Fruit fly (Drosophila melanogaster) whole organism, adult: ENCODE results near the gene CG33514.

ENCODE experiments used
- CG14711 ChIP-seq: fragments of 200-800 bp; sonication (Bioruptor generic); optimal IDR thresholded peaks from 2 replicates; lab custom pipeline; 2018; ENCODE audit warnings: missing biosample characterization, mild to moderate bottlenecking, missing genetic modification characterization, moderate library complexity
- CG1620 ChIP-seq: fragments of 200-800 bp; sonication (Bioruptor generic); optimal IDR thresholded peaks from 2 replicates; lab custom pipeline; 2016; ENCODE audit warnings: missing biosample characterization, missing genetic modification characterization
- CG33017 ChIP-seq: fragments of 200-800 bp; sonication (Bioruptor generic); optimal IDR thresholded peaks from 2 replicates; lab custom pipeline; 2018; ENCODE audit warnings: missing biosample characterization, mild to moderate bottlenecking, missing genetic modification characterization, moderate library complexity
- CG7045 ChIP-seq: fragments of 200-800 bp; sonication (Bioruptor generic); optimal IDR thresholded peaks from 2 replicates; lab custom pipeline; 2017; ENCODE audit warnings: missing biosample characterization, mild to moderate bottlenecking, missing genetic modification characterization
- CG7101 ChIP-seq: fragments of 200-800 bp; sonication (Bioruptor generic); optimal IDR thresholded peaks from 2 replicates; lab custom pipeline; 2018; ENCODE audit warnings: missing biosample characterization, mild to moderate bottlenecking, missing genetic modification characterization, moderate library complexity
- Crg-1 ChIP-seq: fragments of 200-800 bp; sonication (Bioruptor generic); optimal IDR thresholded peaks from 2 replicates; lab custom pipeline; 2016; ENCODE audit warnings: missing biosample characterization, missing genetic modification characterization
- Mnt ChIP-seq: fragments of 200-800 bp; sonication (Bioruptor generic); optimal IDR thresholded peaks from 2 replicates; lab custom pipeline; 2016; ENCODE audit warnings: missing biosample characterization, mild to moderate bottlenecking, missing genetic modification characterization
- kay ChIP-seq: fragments of 200-800 bp; sonication (Bioruptor generic); peaks from one replicate; lab custom pipeline; 2016; ENCODE audit warnings: missing biosample characterization, missing genetic modification characterization, borderline replicate concordance
- ovo ChIP-seq: fragments of 200-800 bp; sonication (Bioruptor generic); optimal IDR thresholded peaks from 2 replicates; lab custom pipeline; 2016; ENCODE audit warnings: missing biosample characterization, missing genetic modification characterization

DNA sequence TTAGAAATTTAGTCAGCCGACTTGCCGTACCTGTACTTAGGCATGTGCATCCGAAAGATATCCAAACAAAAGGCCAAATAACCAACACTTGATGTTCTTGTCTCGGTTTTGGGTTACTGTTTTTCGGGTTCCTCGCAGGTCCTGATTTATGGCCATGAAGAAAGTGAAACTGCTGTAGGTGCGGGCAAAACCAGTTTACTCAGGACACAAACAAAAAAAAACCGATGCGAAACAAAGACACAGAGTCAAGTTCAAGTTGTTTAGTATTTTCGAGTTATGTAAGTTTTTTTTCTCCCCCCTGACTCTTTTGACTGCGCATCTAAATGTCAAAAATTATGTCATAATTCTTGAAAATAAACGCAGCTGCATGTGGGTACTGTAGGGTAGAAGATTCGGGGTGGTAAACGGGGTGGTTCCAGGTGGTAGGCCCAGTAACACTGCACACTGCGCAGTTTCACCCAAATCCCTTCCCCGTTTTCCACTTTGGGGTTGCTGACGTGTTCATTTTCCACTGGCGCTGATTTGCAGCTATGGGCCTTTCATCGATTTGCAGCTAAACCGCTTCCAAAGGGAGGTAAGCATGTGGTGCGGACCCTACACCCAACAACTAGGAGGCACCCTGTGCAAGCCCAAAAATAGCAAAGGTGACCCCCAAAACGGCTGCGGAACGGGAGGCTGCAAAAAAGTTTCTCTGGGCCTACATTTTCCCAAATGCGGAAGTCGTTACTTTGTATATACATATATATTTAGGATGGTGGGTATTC is 44.1 kb downstream of the CG33514 start:
- no peak for TF ChIP-seq kay (GFP tag; lab: Kevin White, UChicago)
- no peak for TF ChIP-seq CG7045 (GFP tag; lab: Kevin White, UChicago)
- no peak for TF ChIP-seq ovo (GFP tag; lab: Kevin White, UChicago)
- TF ChIP-seq Mnt (GFP tag; lab: Kevin White, UChicago), result no peak
- TF ChIP-seq CG1620 (GFP tag; lab: Kevin White, UChicago), result no peak
- no peak for TF ChIP-seq Crg-1 (GFP tag; lab: Kevin White, UChicago)
- no peak for TF ChIP-seq CG7101 (tag; lab: Kevin White, UChicago)
- TF ChIP-seq CG33017 (tag; lab: Kevin White, UChicago), result no peak
- TF ChIP-seq CG14711 (tag; lab: Kevin White, UChicago), result no peak
